Fruit fly (Drosophila melanogaster) whole organism, adult: ENCODE results near the gene CG9514.

ENCODE experiments used
- CG11617 ChIP-seq: fragments of 200-800 bp; sonication (Bioruptor generic); optimal IDR thresholded peaks from 2 replicates; lab custom pipeline; 2017; ENCODE audit warnings: mild to moderate bottlenecking, missing biosample characterization, missing genetic modification reagents, missing genetic modification characterization
- CG1620 ChIP-seq: fragments of 200-800 bp; sonication (Bioruptor generic); optimal IDR thresholded peaks from 2 replicates; lab custom pipeline; 2016; ENCODE audit warnings: missing biosample characterization, missing genetic modification characterization
- CG33017 ChIP-seq: fragments of 200-800 bp; sonication (Bioruptor generic); optimal IDR thresholded peaks from 2 replicates; lab custom pipeline; 2018; ENCODE audit warnings: missing biosample characterization, mild to moderate bottlenecking, missing genetic modification characterization, moderate library complexity
- CG7045 ChIP-seq: fragments of 200-800 bp; sonication (Bioruptor generic); optimal IDR thresholded peaks from 2 replicates; lab custom pipeline; 2017; ENCODE audit warnings: missing biosample characterization, mild to moderate bottlenecking, missing genetic modification characterization
- Clk ChIP-seq: fragments of 200-800 bp; sonication (Bioruptor generic); optimal IDR thresholded peaks from 2 replicates; lab custom pipeline; 2017; ENCODE audit warnings: missing biosample characterization, missing genetic modification characterization
- Crg-1 ChIP-seq: fragments of 200-800 bp; sonication (Bioruptor generic); optimal IDR thresholded peaks from 2 replicates; lab custom pipeline; 2016; ENCODE audit warnings: missing biosample characterization, missing genetic modification characterization
- Hr96 ChIP-seq: fragments of 200-800 bp; sonication (Bioruptor generic); optimal IDR thresholded peaks from 2 replicates; lab custom pipeline; 2016; ENCODE audit warnings: missing biosample characterization, missing genetic modification characterization
- Mnt ChIP-seq: fragments of 200-800 bp; sonication (Bioruptor generic); optimal IDR thresholded peaks from 2 replicates; lab custom pipeline; 2016; ENCODE audit warnings: missing biosample characterization, mild to moderate bottlenecking, missing genetic modification characterization
- cic ChIP-seq: fragments of 200-800 bp; sonication (Bioruptor generic); optimal IDR thresholded peaks from 2 replicates; lab custom pipeline; 2017; ENCODE audit warnings: missing biosample characterization, mild to moderate bottlenecking, missing genetic modification characterization, moderate library complexity
- pad ChIP-seq: fragments of 200-800 bp; sonication (Bioruptor generic); optimal IDR thresholded peaks from 3 replicates; lab custom pipeline; 2017; ENCODE audit warnings: missing biosample characterization, missing genetic modification characterization, mild to moderate bottlenecking, moderate library complexity, missing genetic modification reagents
- tj ChIP-seq: fragments of 200-800 bp; sonication (Bioruptor generic); optimal IDR thresholded peaks from 3 replicates; lab custom pipeline; 2017; ENCODE audit warnings: missing biosample characterization, mild to moderate bottlenecking, missing genetic modification characterization, moderate library complexity

CG9514 gene

dm6 chrX:14836425-14836824, 60.3 kb downstream of the CG9514 start, which contains the start of gene CG14410:
Gene CG14410 (plus strand): TSS chrX:14836725.
- no peak for TF ChIP-seq pad (GFP tag; lab: Kevin White, UChicago)
- no peak for TF ChIP-seq CG11617
- TF ChIP-seq Clk (GFP tag; lab: Kevin White, UChicago) = no peak
- no peak for TF ChIP-seq CG7045
- TF ChIP-seq Crg-1 (GFP tag; lab: Kevin White, UChicago) = no peak
- no peak for TF ChIP-seq cic (GFP tag; lab: Kevin White, UChicago)
- TF ChIP-seq Hr96 = no peak
- TF ChIP-seq CG1620 (GFP tag; lab: Kevin White, UChicago) = no peak
- TF ChIP-seq Mnt (GFP tag; lab: Kevin White, UChicago) = no peak
- no peak for TF ChIP-seq tj (GFP tag; lab: Kevin White, UChicago)
- no peak for TF ChIP-seq CG33017 (tag; lab: Kevin White, UChicago)
